Worm (Caenorhabditis elegans) whole organism, early embryonic: ENCODE results near the gene srj-24.

Source experiments
- aly-1 ChIP-seq: sonication (generic microtip); optimal IDR thresholded peaks from 2 replicates; lab custom pipeline; 2016; ENCODE audit warnings: missing genetic modification characterization, missing compliant biosample characterization
- ama-1 ChIP-seq: fragments of 150-350 bp; optimal IDR thresholded peaks from 2 replicates; lab custom pipeline; 2014
- ceh-36 ChIP-seq: sonication (generic microtip); optimal IDR thresholded peaks from 2 replicates; lab custom pipeline; 2016; ENCODE audit warnings: missing genetic modification characterization, inconsistent platforms, missing compliant biosample characterization

ce11 chrV:722889-723288 lies 15.8 kb downstream of the srj-24 start:
- TF ChIP-seq aly-1 (tag; lab: Kevin White, UChicago) (no peak), ama-1 (lab: Kevin White, UChicago) (no peak), ceh-36 (tag; lab: Kevin White, UChicago) (no peak)
